Worm (Caenorhabditis elegans) whole organism, L3 larva: ENCODE data around the gene pbs-6.

Experiments
- R02D3.7 ChIP-seq: fragments of 150-350 bp; optimal IDR thresholded peaks from 2 replicates; lab custom pipeline; 2014; ENCODE audit warnings: missing biosample characterization, missing genetic modification characterization
- ZK546.5 ChIP-seq: sonication (generic microtip); optimal IDR thresholded peaks from 2 replicates; lab custom pipeline; 2017; ENCODE audit warnings: missing biosample characterization, missing genetic modification characterization
- aly-2 ChIP-seq: fragments of 150-350 bp; optimal IDR thresholded peaks from 2 replicates; lab custom pipeline; 2014; ENCODE audit warnings: missing biosample characterization, missing genetic modification characterization
- ama-1 ChIP-seq: fragments of 150-350 bp; optimal IDR thresholded peaks from 2 replicates; lab custom pipeline; 2018
- ceh-28 ChIP-seq: fragments of 150-350 bp; optimal IDR thresholded peaks from 2 replicates; lab custom pipeline; 2014; ENCODE audit warnings: missing biosample characterization, missing genetic modification reagents, missing genetic modification characterization
- ceh-9 ChIP-seq: sonication (generic microtip); optimal IDR thresholded peaks from 2 replicates; lab custom pipeline; 2018; ENCODE audit warnings: missing biosample characterization, missing genetic modification characterization
- daf-12 ChIP-seq: fragments of 150-350 bp; optimal IDR thresholded peaks from 2 replicates; lab custom pipeline; 2014; ENCODE audit warnings: missing biosample characterization, missing genetic modification reagents, missing genetic modification characterization
- egl-27 ChIP-seq: sonication (generic microtip); optimal IDR thresholded peaks from 4 replicates; lab custom pipeline; 2017; ENCODE audit warnings: missing biosample characterization, missing genetic modification reagents, missing genetic modification characterization
- elt-2 ChIP-seq: sonication (generic microtip); optimal IDR thresholded peaks from 2 replicates; lab custom pipeline; 2016; ENCODE audit warnings: missing genetic modification reagents, mild to moderate bottlenecking, missing genetic modification characterization, missing compliant biosample characterization
- elt-3 ChIP-seq, 3 experiments: fragments of 150-350 bp in 1 of 3; sonication (generic microtip) in 2 of 3; optimal IDR thresholded peaks; 2 replicates in 2 of 3; 4 replicates in 1 of 3; lab custom pipeline; 2014 to 2017; ENCODE audit warnings: missing biosample characterization in 3 of 3, missing genetic modification characterization in 3 of 3
- eor-1 ChIP-seq, 2 experiments: fragments of 150-350 bp; optimal IDR thresholded peaks; 2 replicates each; lab custom pipeline; 2014 to 2018; ENCODE audit warnings: missing biosample characterization in 2 of 2, missing genetic modification characterization in 2 of 2
- fkh-10 ChIP-seq: sonication (generic microtip); optimal IDR thresholded peaks from 2 replicates; lab custom pipeline; 2017; ENCODE audit warnings: missing biosample characterization, missing genetic modification reagents, missing genetic modification characterization
- fkh-2 ChIP-seq: fragments of 150-350 bp; optimal IDR thresholded peaks from 2 replicates; lab custom pipeline; 2014; ENCODE audit warnings: missing biosample characterization, missing genetic modification reagents, missing genetic modification characterization
- fos-1 ChIP-seq: fragments of 150-350 bp; optimal IDR thresholded peaks from 2 replicates; lab custom pipeline; 2014; ENCODE audit warnings: missing biosample characterization, missing genetic modification characterization
- hmg-11 ChIP-seq: sonication (generic microtip); optimal IDR thresholded peaks from 2 replicates; lab custom pipeline; 2016; ENCODE audit warnings: missing genetic modification characterization, missing compliant biosample characterization
- jun-1 ChIP-seq: fragments of 150-350 bp; optimal IDR thresholded peaks from 2 replicates; lab custom pipeline; 2014; ENCODE audit warnings: missing biosample characterization, missing genetic modification reagents, missing genetic modification characterization
- lin-39 ChIP-seq: fragments of 150-350 bp; optimal IDR thresholded peaks from 2 replicates; lab custom pipeline; 2018; ENCODE audit warnings: missing biosample characterization, missing genetic modification reagents, missing genetic modification characterization
- lsy-12 ChIP-seq: sonication (generic microtip); optimal IDR thresholded peaks from 2 replicates; lab custom pipeline; 2016; ENCODE audit warnings: mild to moderate bottlenecking, missing genetic modification characterization, missing compliant biosample characterization
- mdl-1 ChIP-seq: fragments of 150-350 bp; optimal IDR thresholded peaks from 2 replicates; lab custom pipeline; 2014; ENCODE audit warnings: missing biosample characterization, missing genetic modification characterization
- nfya-1 ChIP-seq: sonication (generic microtip); optimal IDR thresholded peaks from 2 replicates; lab custom pipeline; 2017; ENCODE audit warnings: missing genetic modification characterization, mild to moderate bottlenecking, missing compliant biosample characterization, antibody characterized with exemption, moderate library complexity; ENCODE audit not compliant: insufficient read depth
- nhr-11 ChIP-seq: fragments of 150-350 bp; optimal IDR thresholded peaks from 2 replicates; lab custom pipeline; 2014; ENCODE audit warnings: missing biosample characterization, missing genetic modification characterization
- nhr-12 ChIP-seq: fragments of 150-350 bp; optimal IDR thresholded peaks from 2 replicates; lab custom pipeline; 2014; ENCODE audit warnings: missing biosample characterization, missing genetic modification characterization
- nhr-23 ChIP-seq: fragments of 150-350 bp; optimal IDR thresholded peaks from 2 replicates; lab custom pipeline; 2014; ENCODE audit warnings: missing biosample characterization, missing genetic modification reagents, missing genetic modification characterization
- nhr-25 ChIP-seq: sonication (generic microtip); optimal IDR thresholded peaks from 2 replicates; lab custom pipeline; 2017; ENCODE audit warnings: missing biosample characterization, missing genetic modification characterization
- nhr-28 ChIP-seq: fragments of 150-350 bp; optimal IDR thresholded peaks from 2 replicates; lab custom pipeline; 2014; ENCODE audit warnings: missing biosample characterization, missing genetic modification characterization
- nhr-76 ChIP-seq: fragments of 150-350 bp; sonication (generic microtip); optimal IDR thresholded peaks from 5 replicates; lab custom pipeline; 2014; ENCODE audit warnings: missing biosample characterization, missing genetic modification characterization
- nhr-77 ChIP-seq: fragments of 150-350 bp; optimal IDR thresholded peaks from 2 replicates; lab custom pipeline; 2014; ENCODE audit warnings: missing biosample characterization, missing genetic modification characterization
- pha-4 ChIP-seq: fragments of 150-350 bp; optimal IDR thresholded peaks from 2 replicates; lab custom pipeline; 2014; ENCODE audit warnings: missing biosample characterization, missing genetic modification reagents, missing genetic modification characterization
- pqm-1 ChIP-seq: fragments of 150-350 bp; optimal IDR thresholded peaks from 2 replicates; lab custom pipeline; 2017; ENCODE audit warnings: missing biosample characterization, missing genetic modification characterization, inconsistent platforms
- sea-2 ChIP-seq: fragments of 150-350 bp; sonication (generic microtip); optimal IDR thresholded peaks from 4 replicates; lab custom pipeline; 2014; ENCODE audit warnings: missing biosample characterization, missing genetic modification reagents, missing genetic modification characterization
- snpc-4 ChIP-seq: fragments of 150-350 bp; optimal IDR thresholded peaks from 2 replicates; lab custom pipeline; 2014; ENCODE audit warnings: missing biosample characterization, missing genetic modification characterization
- tbx-2 ChIP-seq: sonication (generic microtip); optimal IDR thresholded peaks from 2 replicates; lab custom pipeline; 2016; ENCODE audit warnings: mild to moderate bottlenecking, missing genetic modification characterization, missing compliant biosample characterization
- unc-39 ChIP-seq: sonication (generic microtip); optimal IDR thresholded peaks from 4 replicates; lab custom pipeline; 2017; ENCODE audit warnings: missing biosample characterization, missing genetic modification characterization
- unc-62 ChIP-seq: fragments of 150-350 bp; sonication (generic microtip); optimal IDR thresholded peaks from 4 replicates; lab custom pipeline; 2014; ENCODE audit warnings: missing biosample characterization, missing genetic modification reagents, missing genetic modification characterization
- zag-1 ChIP-seq: fragments of 150-350 bp; optimal IDR thresholded peaks from 2 replicates; lab custom pipeline; 2014; ENCODE audit warnings: missing biosample characterization, missing genetic modification characterization
- ztf-11 ChIP-seq: fragments of 150-350 bp; optimal IDR thresholded peaks from 2 replicates; lab custom pipeline; 2014; ENCODE audit warnings: missing biosample characterization, missing genetic modification characterization

Gene pbs-6

ce11 chrIII:8237827-8238226 is 6.1 kb downstream of the pbs-6 start, which contains the start of gene tsp-2:
tsp-2 (minus strand) TSS chrIII:8237935.
- TF ChIP-seq daf-12: no peak
- TF ChIP-seq pha-4 (tag; lab: Kevin White, UChicago): peak; percentile 69
- no peak for TF ChIP-seq nhr-77 (tag; lab: Kevin White, UChicago)
- TF ChIP-seq nhr-25 (tag; lab: Kevin White, UChicago): no peak
- TF ChIP-seq nhr-28 (tag; lab: Kevin White, UChicago): no peak
- TF ChIP-seq nfya-1 (tag; lab: Kevin White, UChicago): no peak
- peak; percentile 49 for TF ChIP-seq jun-1 (tag; lab: Kevin White, UChicago)
- TF ChIP-seq ztf-11 (tag; lab: Kevin White, UChicago): no peak
- TF ChIP-seq eor-1 (tag; optimal IDR thresholded peaks at IDR 0.05; lab: Kevin White, UChicago): no peak
- peak; percentile 86 for TF ChIP-seq elt-2 (tag; lab: Kevin White, UChicago)
- no peak for TF ChIP-seq elt-3 (tag; optimal IDR thresholded peaks at IDR 0.05; lab: Kevin White, UChicago)
- TF ChIP-seq ceh-9 (tag; lab: Kevin White, UChicago): no peak
- TF ChIP-seq lsy-12: no peak
- no peak for TF ChIP-seq ZK546.5
- no peak for TF ChIP-seq unc-39 (tag; lab: Kevin White, UChicago)
- TF ChIP-seq egl-27 (tag; lab: Kevin White, UChicago): no peak
- no peak for TF ChIP-seq lin-39
- TF ChIP-seq fkh-2 (tag; lab: Kevin White, UChicago): no peak
- TF ChIP-seq ceh-28 (tag; lab: Kevin White, UChicago): no peak
- TF ChIP-seq nhr-76: no peak
- peak; percentile 86 for TF ChIP-seq pqm-1 (tag; lab: Kevin White, UChicago)
- TF ChIP-seq snpc-4 (tag; lab: Kevin White, UChicago): no peak
- TF ChIP-seq mdl-1 (tag; lab: Kevin White, UChicago): no peak
- no peak for TF ChIP-seq fkh-10 (GFP tag; lab: Kevin White, UChicago)

- TF ChIP-seq elt-2 (tag; lab: Kevin White, UChicago) (no peak), egl-27 (tag; lab: Kevin White, UChicago) (no peak), R02D3.7 (tag; lab: Kevin White, UChicago) (no peak), nhr-77 (tag; lab: Kevin White, UChicago) (no peak), fos-1 (tag; lab: Kevin White, UChicago) (no peak), unc-62 (no peak), zag-1 (no peak), nfya-1 (tag; lab: Kevin White, UChicago) (no peak), daf-12 (no peak), ztf-11 (tag; lab: Kevin White, UChicago) (no peak), unc-39 (tag; lab: Kevin White, UChicago) (no peak), jun-1 (tag; lab: Kevin White, UChicago) (no peak), snpc-4 (tag; lab: Kevin White, UChicago) (no peak), nhr-76 (no peak), sea-2 (no peak), ceh-28 (tag; lab: Kevin White, UChicago) (no peak), pha-4 (tag; lab: Kevin White, UChicago) (no peak), nhr-23 (no peak), ZK546.5 (no peak), ceh-9 (tag; lab: Kevin White, UChicago) (no peak)
Observed at ce11 chrIII:8235880-8236279, 8.0 kb downstream of the pbs-6 start, which contains the start of gene C02F5.5. C02F5.5 (plus strand) TSS chrIII:8236180.

DNA sequence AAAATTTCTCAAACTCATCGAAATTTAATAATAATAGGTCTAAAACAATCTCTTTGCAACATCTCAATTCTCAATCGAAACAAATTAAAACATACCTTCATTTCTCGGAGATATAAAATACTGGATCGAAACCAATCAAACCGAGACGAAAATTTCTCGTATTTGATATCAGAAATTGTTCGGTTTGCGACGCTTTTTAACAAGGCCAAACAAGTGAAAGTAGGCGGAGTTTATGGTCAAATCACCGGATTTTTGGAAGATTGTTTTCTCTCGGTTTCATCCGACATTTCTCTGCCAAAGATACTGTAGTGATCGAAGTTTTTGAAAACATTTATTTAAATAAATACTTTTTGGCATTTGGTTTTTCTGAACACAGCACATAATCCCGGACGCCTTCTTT is 8.5 kb downstream of the pbs-6 start, which contains the start of gene C02F5.14:
TSS of gene C02F5.14 (minus strand) at position 157 of the 400 bp plus-strand sequence.
- no peak for TF ChIP-seq zag-1
- no peak for TF ChIP-seq ama-1
- TF ChIP-seq nhr-23: peak; percentile 4
- TF ChIP-seq nhr-12 (tag; lab: Kevin White, UChicago): no peak
- TF ChIP-seq, all 47 proteins: peak for 1

DNA sequence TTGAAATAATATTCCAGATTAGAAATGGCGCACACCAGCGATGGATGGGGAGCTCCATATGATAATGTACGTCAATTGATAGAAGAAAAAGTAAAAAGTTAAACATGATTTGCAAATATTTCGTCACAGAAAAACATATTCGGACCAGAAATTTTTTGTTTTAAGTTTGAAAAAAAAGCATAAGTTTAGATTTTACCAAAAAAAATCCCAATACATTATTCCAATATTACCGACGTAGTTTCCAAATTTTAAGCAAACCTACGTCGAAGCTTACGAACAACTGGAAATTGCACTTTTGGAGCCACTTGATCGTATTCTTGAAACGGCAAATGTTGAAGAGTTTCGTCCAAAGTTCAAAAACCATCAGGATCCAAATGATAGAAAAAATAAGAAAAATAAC is 11.3 kb downstream of the pbs-6 start, which contains the start of gene henn-1:
TSS of gene henn-1 (plus strand) at position 18 of the 400 bp plus-strand sequence.
- no peak for TF ChIP-seq eor-1 (tag; optimal IDR thresholded peaks at IDR 0.05; lab: Kevin White, UChicago)
- TF ChIP-seq pha-4 (tag; lab: Kevin White, UChicago): peak; percentile 28
- TF ChIP-seq daf-12: no peak
- TF ChIP-seq fkh-2 (tag; lab: Kevin White, UChicago): no peak
- TF ChIP-seq fos-1 (tag; lab: Kevin White, UChicago): no peak
- TF ChIP-seq nhr-23: peak; percentile 29
- no peak for TF ChIP-seq aly-2 (tag; lab: Kevin White, UChicago)

- TF ChIP-seq hmg-11 (tag; lab: Kevin White, UChicago) (no peak), mdl-1 (tag; lab: Kevin White, UChicago) (no peak), tbx-2 (tag; lab: Kevin White, UChicago) (no peak), nhr-11 (tag; lab: Kevin White, UChicago) (peak; percentile 32), nfya-1 (tag; lab: Kevin White, UChicago) (peak; percentile 12), pqm-1 (tag; lab: Kevin White, UChicago) (no peak)
Observed at ce11 chrIII:8229480-8229879, 14.4 kb downstream of the pbs-6 start.
